Fruit fly (Drosophila melanogaster): Measurements from ENCODE around the gene Tmtc2.

DNA sequence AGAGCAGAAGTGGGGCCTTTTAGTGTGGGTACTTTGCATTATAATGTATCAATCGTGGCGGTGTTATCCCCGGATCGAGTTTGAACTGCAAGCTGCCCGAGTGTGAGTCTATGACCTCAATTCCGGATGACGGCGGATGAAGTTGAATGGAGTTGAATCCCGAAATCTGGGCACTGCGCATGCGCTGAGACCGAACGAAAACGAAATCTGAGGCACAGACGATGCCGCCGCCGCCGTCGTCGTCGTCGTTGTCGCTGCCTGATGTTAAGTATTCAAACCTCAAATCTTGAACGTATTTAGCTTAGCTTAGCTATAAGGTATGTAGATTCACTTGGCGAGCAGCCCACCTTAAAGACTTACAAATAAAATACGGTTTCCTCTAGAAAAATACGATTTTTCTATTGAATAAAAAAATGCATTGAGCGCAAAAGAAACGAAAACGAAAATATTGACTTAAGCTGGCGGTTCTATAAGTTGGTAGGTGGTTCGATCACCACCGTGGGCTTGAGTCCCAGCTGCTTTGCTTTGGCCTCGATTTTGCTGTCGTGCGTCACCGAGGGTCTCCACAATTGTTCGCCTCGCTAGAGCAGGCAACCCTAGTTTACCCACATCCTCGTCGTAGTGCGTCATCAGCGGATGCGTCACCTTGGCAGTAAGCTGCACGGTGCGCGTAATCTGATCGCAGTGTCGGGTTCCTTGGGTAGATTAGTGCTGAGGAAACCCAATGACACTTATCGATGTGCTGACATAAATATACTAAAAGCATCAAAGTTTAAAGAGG lies 48.7 kb upstream of the Tmtc2 start:
- TF ChIP-seq usp (GFP tag; optimal IDR thresholded peaks at IDR 0.05) (no peak), foxo (GFP tag; optimal IDR thresholded peaks at IDR 0.05) (no peak), Abd-B (GFP tag; optimal IDR thresholded peaks at IDR 0.05) (no peak), jim (GFP tag; optimal IDR thresholded peaks at IDR 0.05) (no peak), psq (GFP tag; optimal IDR thresholded peaks at IDR 0.05) (no peak), CG32264 (GFP tag; optimal IDR thresholded peaks at IDR 0.05) (no peak), Hr78 (GFP tag; optimal IDR thresholded peaks at IDR 0.05) (no peak), pan (optimal IDR thresholded peaks at IDR 0.05) (no peak), OdsH (GFP tag; optimal IDR thresholded peaks at IDR 0.05) (no peak), dl (GFP tag; optimal IDR thresholded peaks at IDR 0.05; ENCODE audit: insufficient read depth in 1 of 2, partially characterized antibody in 2 of 2) (no peak), fru (GFP tag; optimal IDR thresholded peaks at IDR 0.05) (no peak), Jra (GFP tag; optimal IDR thresholded peaks at IDR 0.05) (no peak), Dfd (GFP tag; optimal IDR thresholded peaks at IDR 0.05) (no peak)

All from whole organism, wandering third instar larva.